Worm (Caenorhabditis elegans) whole organism, L1 larva: ENCODE data around the gene sru-4.

Source experiments
- C16A3.4 ChIP-seq: fragments of 150-350 bp; optimal IDR thresholded peaks from 2 replicates; lab custom pipeline; 2014; ENCODE audit warnings: missing biosample characterization, missing genetic modification characterization
- C34B4.2 ChIP-seq: sonication (generic microtip); optimal IDR thresholded peaks from 2 replicates; lab custom pipeline; 2017; ENCODE audit warnings: mild to moderate bottlenecking, missing genetic modification characterization, missing compliant biosample characterization
- F16B12.6 ChIP-seq: fragments of 150-350 bp; optimal IDR thresholded peaks from 2 replicates; lab custom pipeline; 2014; ENCODE audit warnings: missing biosample characterization, missing genetic modification characterization
- aha-1 ChIP-seq: fragments of 150-350 bp; optimal IDR thresholded peaks from 2 replicates; lab custom pipeline; 2014; ENCODE audit warnings: missing biosample characterization, missing genetic modification characterization
- alr-1 ChIP-seq: fragments of 200-800 bp; sonication (Bioruptor generic); optimal IDR thresholded peaks from 2 replicates; lab custom pipeline; 2018; ENCODE audit warnings: borderline replicate concordance, mild to moderate bottlenecking, missing genetic modification characterization, missing compliant biosample characterization
- aly-2 ChIP-seq: fragments of 150-350 bp; optimal IDR thresholded peaks from 2 replicates; lab custom pipeline; 2014; ENCODE audit warnings: missing biosample characterization, missing genetic modification characterization
- ama-1 ChIP-seq: fragments of 150-350 bp; optimal IDR thresholded peaks from 2 replicates; lab custom pipeline; 2014
- blmp-1 ChIP-seq: fragments of 150-350 bp; optimal IDR thresholded peaks from 2 replicates; lab custom pipeline; 2014; ENCODE audit warnings: missing biosample characterization, missing genetic modification characterization
- ceh-8 ChIP-seq: fragments of 200-800 bp; sonication (Bioruptor generic); optimal IDR thresholded peaks from 2 replicates; lab custom pipeline; 2018; ENCODE audit warnings: mild to moderate bottlenecking, missing genetic modification characterization, moderate library complexity, missing compliant biosample characterization
- ceh-82 ChIP-seq, 3 experiments: fragments of 150-350 bp in 1 of 3; sonication (generic microtip) in 2 of 3; optimal IDR thresholded peaks; 2 replicates each; lab custom pipeline; 2014 to 2017; ENCODE audit warnings: missing biosample characterization in 3 of 3, missing genetic modification characterization in 3 of 3
- ceh-88 ChIP-seq: fragments of 200-800 bp; sonication (Bioruptor generic); IDR thresholded peaks from 2 replicates; pipeline ENCODE4 v1.3.6; 2022; ENCODE audit warnings: missing genetic modification characterization, missing compliant biosample characterization
- ceh-90 ChIP-seq: sonication (generic microtip); optimal IDR thresholded peaks from 2 replicates; lab custom pipeline; 2016; ENCODE audit warnings: missing genetic modification characterization, missing compliant biosample characterization
- dpl-1 ChIP-seq, 3 experiments: fragments of 150-350 bp in 2 of 3; sonication (generic microtip) in 1 of 3; optimal IDR thresholded peaks; 2 replicates each; lab custom pipeline; 2014 to 2017; ENCODE audit warnings: missing biosample characterization in 3 of 3, missing genetic modification characterization in 3 of 3, missing genetic modification reagents in 3 of 3
- dsc-1 ChIP-seq: sonication (generic microtip); optimal IDR thresholded peaks from 2 replicates; lab custom pipeline; 2016; ENCODE audit warnings: mild to moderate bottlenecking, missing genetic modification characterization, missing compliant biosample characterization
- efl-3 ChIP-seq: fragments of 200-800 bp; sonication (Bioruptor generic); optimal IDR thresholded peaks from 2 replicates; lab custom pipeline; 2018; ENCODE audit warnings: mild to moderate bottlenecking, missing genetic modification characterization, missing compliant biosample characterization
- egl-13 ChIP-seq: sonication (generic microtip); optimal IDR thresholded peaks from 2 replicates; lab custom pipeline; 2016; ENCODE audit warnings: missing genotype, missing genetic modification reagents, missing genetic modification characterization, missing compliant biosample characterization
- elt-2 ChIP-seq: sonication (generic microtip); optimal IDR thresholded peaks from 2 replicates; lab custom pipeline; 2016; ENCODE audit warnings: missing genetic modification characterization, mild to moderate bottlenecking, inconsistent platforms, missing compliant biosample characterization, missing genetic modification reagents
- ets-5 ChIP-seq: fragments of 200-800 bp; sonication (Bioruptor generic); IDR thresholded peaks from 2 replicates; pipeline ENCODE4 v1.3.6; 2022; ENCODE audit warnings: missing genetic modification characterization, missing compliant biosample characterization
- fos-1 ChIP-seq: fragments of 150-350 bp; optimal IDR thresholded peaks from 2 replicates; lab custom pipeline; 2014; ENCODE audit warnings: missing biosample characterization, missing genetic modification characterization
- grh-1 ChIP-seq: fragments of 200-800 bp; sonication (Bioruptor generic); IDR thresholded peaks from 2 replicates; pipeline ENCODE4 v1.3.6; 2022; ENCODE audit warnings: missing genetic modification reagents, missing genetic modification characterization, missing compliant biosample characterization
- hlh-17 ChIP-seq: fragments of 200-800 bp; sonication (Bioruptor generic); optimal IDR thresholded peaks from 2 replicates; lab custom pipeline; 2018; ENCODE audit warnings: missing genetic modification characterization, mild to moderate bottlenecking, missing compliant biosample characterization, moderate library complexity, borderline replicate concordance
- hpl-2 ChIP-seq: fragments of 150-350 bp; optimal IDR thresholded peaks from 2 replicates; lab custom pipeline; 2014; ENCODE audit warnings: missing biosample characterization, missing genetic modification reagents, missing genetic modification characterization
- irx-1 ChIP-seq: sonication (generic microtip); optimal IDR thresholded peaks from 2 replicates; lab custom pipeline; 2016; ENCODE audit warnings: missing genetic modification characterization, missing compliant biosample characterization
- lin-35 ChIP-seq, 2 experiments: fragments of 150-350 bp; optimal IDR thresholded peaks; 2 replicates each; lab custom pipeline; 2014; ENCODE audit warnings: missing biosample characterization in 2 of 2, missing genetic modification characterization in 2 of 2, missing genetic modification reagents in 2 of 2
- lin-39 ChIP-seq: fragments of 150-350 bp; optimal IDR thresholded peaks from 2 replicates; lab custom pipeline; 2014; ENCODE audit warnings: missing biosample characterization, missing genetic modification reagents, missing genetic modification characterization
- lsy-2 ChIP-seq, 2 experiments: fragments of 150-350 bp; optimal IDR thresholded peaks; 2 replicates each; lab custom pipeline; 2014; ENCODE audit warnings: missing biosample characterization in 2 of 2, missing genetic modification characterization in 2 of 2
- mab-9 ChIP-seq: fragments of 200-800 bp; sonication (Bioruptor generic); IDR thresholded peaks from 2 replicates; pipeline ENCODE4 v1.3.6; 2022; ENCODE audit warnings: missing genetic modification reagents, missing genetic modification characterization, missing compliant biosample characterization
- mdl-1 ChIP-seq, 2 experiments: fragments of 150-350 bp; optimal IDR thresholded peaks; 2 replicates each; lab custom pipeline; 2014 to 2017; ENCODE audit warnings: missing biosample characterization in 2 of 2, missing genetic modification characterization in 2 of 2, inconsistent platforms in 1 of 2
- mep-1 ChIP-seq: fragments of 150-350 bp; optimal IDR thresholded peaks from 2 replicates; lab custom pipeline; 2014; ENCODE audit warnings: missing biosample characterization, missing genetic modification characterization
- nhr-19 ChIP-seq: fragments of 200-800 bp; sonication (Bioruptor generic); conservative IDR thresholded peaks from 2 replicates; pipeline ENCODE4 v1.3.6; 2022; ENCODE audit warnings: missing genetic modification characterization, missing compliant biosample characterization
- nhr-20 ChIP-seq: sonication (generic microtip); optimal IDR thresholded peaks from 2 replicates; lab custom pipeline; 2016; ENCODE audit warnings: mild to moderate bottlenecking, missing genetic modification characterization, missing compliant biosample characterization
- nhr-71 ChIP-seq: sonication (generic microtip); optimal IDR thresholded peaks from 2 replicates; lab custom pipeline; 2016; ENCODE audit warnings: mild to moderate bottlenecking, missing genetic modification characterization, moderate library complexity, missing compliant biosample characterization
- nhr-76 ChIP-seq: sonication (generic microtip); optimal IDR thresholded peaks from 2 replicates; lab custom pipeline; 2017; ENCODE audit warnings: missing biosample characterization, missing genetic modification characterization
- nhr-77 ChIP-seq: fragments of 150-350 bp; optimal IDR thresholded peaks from 2 replicates; lab custom pipeline; 2014; ENCODE audit warnings: missing biosample characterization, missing genetic modification characterization
- nhr-85 ChIP-seq: sonication (generic microtip); peaks from one replicate; lab custom pipeline; 2016; ENCODE audit warnings: missing genetic modification characterization, inconsistent platforms, missing compliant biosample characterization
- nhr-90 ChIP-seq: sonication (generic microtip); optimal IDR thresholded peaks from 2 replicates; lab custom pipeline; 2016; ENCODE audit warnings: mild to moderate bottlenecking, missing genetic modification characterization, missing compliant biosample characterization; ENCODE audit not compliant: poor library complexity
- pag-3 ChIP-seq: sonication (generic microtip); optimal IDR thresholded peaks from 2 replicates; lab custom pipeline; 2017; ENCODE audit warnings: missing genetic modification characterization, mild to moderate bottlenecking, missing compliant biosample characterization, antibody characterized with exemption, borderline replicate concordance; ENCODE audit not compliant: insufficient read depth
- pax-3 ChIP-seq: fragments of 200-800 bp; sonication (Bioruptor generic); optimal IDR thresholded peaks from 2 replicates; lab custom pipeline; 2018; ENCODE audit warnings: mild to moderate bottlenecking, missing genetic modification characterization, moderate library complexity, missing compliant biosample characterization
- snu-23 ChIP-seq: sonication (generic microtip); optimal IDR thresholded peaks from 2 replicates; lab custom pipeline; 2016; ENCODE audit warnings: missing genetic modification characterization, missing compliant biosample characterization
- sox-4 ChIP-seq: sonication (generic microtip); optimal IDR thresholded peaks from 2 replicates; lab custom pipeline; 2016; ENCODE audit warnings: missing genetic modification characterization, missing compliant biosample characterization
- sup-37 ChIP-seq: fragments of 200-800 bp; sonication (Bioruptor generic); optimal IDR thresholded peaks from 2 replicates; lab custom pipeline; 2018; ENCODE audit warnings: mild to moderate bottlenecking, missing genetic modification characterization, missing compliant biosample characterization
- swsn-7 ChIP-seq: sonication (generic microtip); optimal IDR thresholded peaks from 2 replicates; lab custom pipeline; 2016; ENCODE audit warnings: missing genetic modification characterization, missing compliant biosample characterization
- tlp-1 ChIP-seq: fragments of 150-350 bp; optimal IDR thresholded peaks from 2 replicates; lab custom pipeline; 2014; ENCODE audit warnings: missing biosample characterization, missing genetic modification characterization
- unc-130 ChIP-seq: fragments of 150-350 bp; optimal IDR thresholded peaks from 2 replicates; lab custom pipeline; 2017; ENCODE audit warnings: missing biosample characterization, missing genetic modification characterization, inconsistent platforms
- unc-30 ChIP-seq: sonication (generic microtip); optimal IDR thresholded peaks from 2 replicates; lab custom pipeline; 2017; ENCODE audit warnings: missing biosample characterization, missing genetic modification characterization
- unc-98 ChIP-seq: fragments of 200-800 bp; sonication (Bioruptor generic); IDR thresholded peaks from 2 replicates; pipeline ENCODE4 v1.3.6; 2022; ENCODE audit warnings: missing genetic modification characterization, missing compliant biosample characterization
- vab-15 ChIP-seq: sonication (generic microtip); optimal IDR thresholded peaks from 2 replicates; lab custom pipeline; 2017; ENCODE audit warnings: missing genotype, mild to moderate bottlenecking, missing genetic modification characterization, missing compliant biosample characterization
- xbp-1 ChIP-seq: sonication (generic microtip); optimal IDR thresholded peaks from 2 replicates; lab custom pipeline; 2016; ENCODE audit warnings: missing genetic modification characterization, missing compliant biosample characterization
- zag-1 ChIP-seq: fragments of 150-350 bp; optimal IDR thresholded peaks from 2 replicates; lab custom pipeline; 2014; ENCODE audit warnings: missing biosample characterization, missing genetic modification characterization
- zip-4 ChIP-seq: fragments of 200-800 bp; sonication (Bioruptor generic); optimal IDR thresholded peaks from 2 replicates; lab custom pipeline; 2018; ENCODE audit warnings: mild to moderate bottlenecking, missing genetic modification characterization, moderate library complexity, missing compliant biosample characterization
- ztf-11 ChIP-seq, 2 experiments: sonication (generic microtip); optimal IDR thresholded peaks; 2 replicates each; lab custom pipeline; 2016 to 2017; ENCODE audit warnings: missing genetic modification characterization in 2 of 2, missing biosample characterization in 1 of 2, missing compliant biosample characterization in 1 of 2
- ztf-4 ChIP-seq: fragments of 150-350 bp; optimal IDR thresholded peaks from 2 replicates; lab custom pipeline; 2014; ENCODE audit warnings: missing biosample characterization, missing genetic modification characterization

sru-4 gene

DNA sequence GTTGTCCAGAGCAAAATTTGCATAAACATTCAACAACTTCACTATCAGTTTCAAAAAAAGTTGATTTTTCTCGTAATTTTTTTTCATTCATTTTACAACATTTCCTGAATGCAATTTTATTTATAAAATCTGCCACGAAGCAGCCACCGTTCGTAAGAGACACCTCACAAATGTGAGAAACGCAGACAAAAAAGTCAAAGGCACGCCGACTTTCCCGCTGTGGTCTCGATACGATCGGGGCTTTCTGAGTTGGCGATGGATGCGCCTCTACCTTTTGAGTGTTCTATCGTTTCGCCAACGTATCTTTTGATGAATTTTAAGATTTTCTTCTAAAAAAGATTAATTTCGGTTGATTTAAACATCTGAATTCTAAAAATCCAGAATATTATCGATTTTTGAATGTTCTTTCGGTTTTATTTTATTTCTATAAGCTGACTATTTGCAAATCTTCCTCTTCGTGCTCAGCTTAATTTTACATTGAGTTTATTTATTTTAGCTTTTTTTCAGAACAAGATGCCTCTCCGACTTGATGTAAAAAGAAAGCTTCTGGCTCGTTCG is 38.9 kb upstream of the sru-4 start, which contains the start of gene copb-2:
copb-2 (plus strand) TSS at position 508 of the 558 bp plus-strand sequence.
- TF ChIP-seq aha-1 (tag; lab: Kevin White, UChicago), result no peak
- TF ChIP-seq efl-3, result no peak
- no peak for TF ChIP-seq C34B4.2 (tag; lab: Kevin White, UChicago)
- no peak for TF ChIP-seq ceh-88
- peak; percentile 59 for TF ChIP-seq nhr-20
- TF ChIP-seq alr-1 (tag; lab: Kevin White, UChicago), result no peak
- peak; percentile 25 for TF ChIP-seq nhr-90
- peak; percentile 65 for TF ChIP-seq xbp-1 (tag; lab: Kevin White, UChicago)
- TF ChIP-seq mdl-1 (tag; optimal IDR thresholded peaks at IDR 0.05; lab: Kevin White, UChicago), result peak in 1 of 2 experiments; percentile 48
- peak; percentile 71 to 82 for TF ChIP-seq lsy-2 (tag; optimal IDR thresholded peaks at IDR 0.05; lab: Kevin White, UChicago)
- TF ChIP-seq tlp-1 (tag; lab: Kevin White, UChicago), result no peak
- TF ChIP-seq mep-1 (tag; lab: Kevin White, UChicago), result peak; percentile 82
- TF ChIP-seq grh-1 (GFP tag; lab: Robert Waterston, UW), result no peak
- no peak for TF ChIP-seq hlh-17 (GFP tag; lab: Kevin White, UChicago)
- peak; percentile 78 for TF ChIP-seq nhr-71 (tag; lab: Kevin White, UChicago)
- no peak for TF ChIP-seq ztf-4
- no peak for TF ChIP-seq irx-1 (tag; lab: Kevin White, UChicago)
- peak; percentile 48 for TF ChIP-seq C16A3.4
- TF ChIP-seq swsn-7, result peak; percentile 61
- no peak for TF ChIP-seq ets-5 (GFP tag; lab: Robert Waterston, UW)
- peak in 2 of 3 experiments; percentile 39 to 57 for TF ChIP-seq ceh-82 (tag; optimal IDR thresholded peaks at IDR 0.05; lab: Kevin White, UChicago)
- no peak for TF ChIP-seq ceh-8 (GFP tag; lab: Kevin White, UChicago)
- no peak for TF ChIP-seq aly-2 (tag; lab: Kevin White, UChicago)
- TF ChIP-seq zip-4 (GFP tag; lab: Kevin White, UChicago), result no peak
- no peak for TF ChIP-seq fos-1 (tag; lab: Kevin White, UChicago)
- no peak for TF ChIP-seq vab-15 (tag; lab: Kevin White, UChicago)
- no peak for TF ChIP-seq nhr-76 (tag; lab: Kevin White, UChicago)
- TF ChIP-seq mab-9 (GFP tag; lab: Robert Waterston, UW), result no peak
- TF ChIP-seq hpl-2 (GFP tag; lab: Kevin White, UChicago), result no peak
- TF ChIP-seq dpl-1 (GFP tag; optimal IDR thresholded peaks at IDR 0.05; lab: Kevin White, UChicago), result peak; percentile 40 to 74 (median 63)
- peak; percentile 63 for TF ChIP-seq nhr-85 (tag; lab: Kevin White, UChicago)
- no peak; the same call in none of the 2 replicates for TF ChIP-seq nhr-19 (GFP tag; lab: Robert Waterston, UW)
- no peak for TF ChIP-seq unc-30
- no peak for TF ChIP-seq elt-2 (tag; lab: Kevin White, UChicago)
- TF ChIP-seq pag-3 (tag; lab: Kevin White, UChicago), result no peak
- no peak for TF ChIP-seq unc-130 (tag; lab: Kevin White, UChicago)
- TF ChIP-seq ztf-11 (tag; optimal IDR thresholded peaks at IDR 0.05; lab: Kevin White, UChicago), result no peak
- TF ChIP-seq F16B12.6 (tag; lab: Kevin White, UChicago), result peak; percentile 42
- peak; percentile 5 for TF ChIP-seq nhr-77
- no peak for TF ChIP-seq sup-37 (GFP tag; lab: Kevin White, UChicago)
- no peak for TF ChIP-seq ceh-90 (tag; lab: Kevin White, UChicago)
- TF ChIP-seq unc-98 (GFP tag; lab: Robert Waterston, UW), result no peak
- TF ChIP-seq zag-1 (tag; lab: Kevin White, UChicago), result no peak
- TF ChIP-seq blmp-1 (tag; lab: Kevin White, UChicago), result peak; percentile 43
- TF ChIP-seq snu-23 (GFP tag; lab: Kevin White, UChicago), result peak; percentile 72
- TF ChIP-seq sox-4, result no peak
- peak; percentile 71 to 76 for TF ChIP-seq lin-35 (GFP tag; optimal IDR thresholded peaks at IDR 0.05; lab: Kevin White, UChicago)
- TF ChIP-seq ama-1 (lab: Kevin White, UChicago), result no peak
- no peak for TF ChIP-seq pax-3
- TF ChIP-seq lin-39 (tag; lab: Kevin White, UChicago), result peak; percentile 21
- TF ChIP-seq egl-13, result no peak
- TF ChIP-seq dsc-1 (tag; lab: Kevin White, UChicago), result peak; percentile 22
